Worm (Caenorhabditis elegans): ENCODE measurements around the gene atg-18.

Gene atg-18

ce11 chrV:8662056-8663006 is 31.2 kb upstream of the atg-18 start:
- TF ChIP-seq cog-1 (tag; optimal IDR thresholded peaks at IDR 0.05) (no peak), ztf-29 (GFP tag; IDR thresholded peaks at IDR 0.05) (no peak), ztf-23 (GFP tag; IDR thresholded peaks at IDR 0.05) (no peak), flt-1 (GFP tag; IDR thresholded peaks at IDR 0.05) (no peak), T22C8.4 (GFP tag; IDR thresholded peaks at IDR 0.05) (no peak), ref-1 (GFP tag; conservative IDR thresholded peaks at IDR 0.05) (no peak), tab-1 (GFP tag; IDR thresholded peaks at IDR 0.05) (no peak), med-1 (GFP tag; optimal IDR thresholded peaks at IDR 0.05; ENCODE audit: insufficient read depth) (no peak), klf-2 (GFP tag; conservative IDR thresholded peaks at IDR 0.05) (no peak)

ce11 chrV:8661241-8661954 is 30.3 kb upstream of the atg-18 start:
- TF ChIP-seq ztf-23 (GFP tag; IDR thresholded peaks at IDR 0.05) (no peak), flt-1 (GFP tag; IDR thresholded peaks at IDR 0.05) (no peak), cog-1 (tag; optimal IDR thresholded peaks at IDR 0.05) (no peak), med-1 (GFP tag; optimal IDR thresholded peaks at IDR 0.05; ENCODE audit: insufficient read depth) (no peak), T22C8.4 (GFP tag; IDR thresholded peaks at IDR 0.05) (no peak), ref-1 (GFP tag; conservative IDR thresholded peaks at IDR 0.05) (no peak), tab-1 (GFP tag; IDR thresholded peaks at IDR 0.05) (no peak), ztf-29 (GFP tag; IDR thresholded peaks at IDR 0.05) (no peak), klf-2 (GFP tag; conservative IDR thresholded peaks at IDR 0.05) (no peak)

DNA sequence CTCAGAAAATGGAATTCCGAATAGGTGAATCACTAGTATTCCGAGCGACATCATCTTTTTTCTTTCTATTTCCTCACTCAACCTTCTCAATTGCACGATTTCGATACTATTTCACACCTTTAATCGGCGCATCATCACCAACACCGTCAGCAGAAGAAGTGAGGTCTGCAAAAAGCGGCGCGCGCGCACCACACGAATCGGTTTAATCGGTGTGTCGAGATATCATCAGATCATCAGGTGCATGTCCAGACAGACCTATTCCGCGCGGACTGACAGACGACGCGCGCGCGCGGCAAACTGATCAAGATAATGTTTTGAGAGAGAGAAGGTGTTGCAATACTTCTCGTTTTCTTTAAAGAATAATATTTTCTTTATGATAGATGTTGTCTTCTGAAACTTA is 29.3 kb upstream of the atg-18 start:
- no peak for TF ChIP-seq tab-1 (GFP tag; IDR thresholded peaks at IDR 0.05)
- TF ChIP-seq klf-2 (GFP tag; conservative IDR thresholded peaks at IDR 0.05): no peak
- TF ChIP-seq T22C8.4 (GFP tag; IDR thresholded peaks at IDR 0.05): no peak
- no peak for TF ChIP-seq cog-1 (tag; optimal IDR thresholded peaks at IDR 0.05)
- TF ChIP-seq flt-1 (GFP tag; IDR thresholded peaks at IDR 0.05): no peak
- TF ChIP-seq ref-1 (GFP tag; conservative IDR thresholded peaks at IDR 0.05): no peak
- TF ChIP-seq ztf-23 (GFP tag; IDR thresholded peaks at IDR 0.05): no peak
- TF ChIP-seq ztf-29 (GFP tag; IDR thresholded peaks at IDR 0.05): no peak
- no peak for TF ChIP-seq med-1 (GFP tag; optimal IDR thresholded peaks at IDR 0.05; ENCODE audit: insufficient read depth)

DNA sequence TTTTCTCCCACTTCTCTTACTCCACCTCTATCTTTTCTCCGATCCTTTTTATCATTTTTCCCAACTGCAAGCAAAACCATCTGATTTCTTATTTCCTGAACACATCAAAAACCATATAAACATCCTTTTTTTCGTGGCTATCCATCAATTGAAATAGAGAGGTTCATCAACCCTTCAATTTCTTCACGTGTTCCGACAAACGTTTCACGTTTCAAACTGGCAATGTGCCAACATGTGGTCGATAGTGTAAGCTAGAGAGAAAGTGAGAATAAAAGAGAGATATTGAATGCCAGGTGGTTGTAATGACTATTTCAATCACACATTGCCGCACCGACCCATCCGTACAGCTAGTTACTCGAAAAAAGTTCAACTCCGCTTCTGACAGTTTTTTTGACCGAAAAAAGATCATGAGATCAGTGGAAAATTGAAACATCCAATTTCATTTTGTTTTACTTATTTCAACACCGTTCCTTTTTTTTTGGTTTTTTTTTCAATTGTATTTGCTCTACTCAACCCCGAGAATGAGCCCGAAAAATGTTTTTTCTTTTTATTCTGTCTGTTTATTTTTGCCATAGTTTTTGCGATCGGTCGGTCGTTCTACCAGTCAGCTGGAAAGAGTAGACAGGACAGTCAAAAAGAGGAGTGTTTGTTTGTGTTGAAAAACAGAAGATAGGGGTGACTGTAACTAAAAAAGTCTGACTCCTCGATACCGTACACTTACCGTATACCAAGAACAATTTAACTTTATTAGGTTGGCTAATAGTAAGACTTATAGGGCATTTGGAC is 27.6 kb upstream of the atg-18 start:
- no peak for TF ChIP-seq flt-1 (GFP tag; IDR thresholded peaks at IDR 0.05)
- no peak for TF ChIP-seq med-1 (GFP tag; optimal IDR thresholded peaks at IDR 0.05; ENCODE audit: insufficient read depth)
- no peak for TF ChIP-seq ref-1 (GFP tag; conservative IDR thresholded peaks at IDR 0.05)
- TF ChIP-seq ztf-29 (GFP tag; IDR thresholded peaks at IDR 0.05): no peak
- TF ChIP-seq klf-2 (GFP tag; conservative IDR thresholded peaks at IDR 0.05): no peak
- no peak for TF ChIP-seq ztf-23 (GFP tag; IDR thresholded peaks at IDR 0.05)

- TF ChIP-seq ztf-23 (GFP tag; IDR thresholded peaks at IDR 0.05): no peak
- no peak for TF ChIP-seq flt-1 (GFP tag; IDR thresholded peaks at IDR 0.05)
- no peak for TF ChIP-seq cog-1 (tag; optimal IDR thresholded peaks at IDR 0.05)
- TF ChIP-seq med-1 (GFP tag; optimal IDR thresholded peaks at IDR 0.05; ENCODE audit: insufficient read depth): no peak
- TF ChIP-seq klf-2 (GFP tag; conservative IDR thresholded peaks at IDR 0.05): no peak
- no peak for TF ChIP-seq ref-1 (GFP tag; conservative IDR thresholded peaks at IDR 0.05)
- TF ChIP-seq ztf-29 (GFP tag; IDR thresholded peaks at IDR 0.05): no peak
- no peak for TF ChIP-seq T22C8.4 (GFP tag; IDR thresholded peaks at IDR 0.05)
- TF ChIP-seq tab-1 (GFP tag; IDR thresholded peaks at IDR 0.05): no peak
Observed at ce11 chrV:8657911-8658310, 26.8 kb upstream of the atg-18 start.

DNA sequence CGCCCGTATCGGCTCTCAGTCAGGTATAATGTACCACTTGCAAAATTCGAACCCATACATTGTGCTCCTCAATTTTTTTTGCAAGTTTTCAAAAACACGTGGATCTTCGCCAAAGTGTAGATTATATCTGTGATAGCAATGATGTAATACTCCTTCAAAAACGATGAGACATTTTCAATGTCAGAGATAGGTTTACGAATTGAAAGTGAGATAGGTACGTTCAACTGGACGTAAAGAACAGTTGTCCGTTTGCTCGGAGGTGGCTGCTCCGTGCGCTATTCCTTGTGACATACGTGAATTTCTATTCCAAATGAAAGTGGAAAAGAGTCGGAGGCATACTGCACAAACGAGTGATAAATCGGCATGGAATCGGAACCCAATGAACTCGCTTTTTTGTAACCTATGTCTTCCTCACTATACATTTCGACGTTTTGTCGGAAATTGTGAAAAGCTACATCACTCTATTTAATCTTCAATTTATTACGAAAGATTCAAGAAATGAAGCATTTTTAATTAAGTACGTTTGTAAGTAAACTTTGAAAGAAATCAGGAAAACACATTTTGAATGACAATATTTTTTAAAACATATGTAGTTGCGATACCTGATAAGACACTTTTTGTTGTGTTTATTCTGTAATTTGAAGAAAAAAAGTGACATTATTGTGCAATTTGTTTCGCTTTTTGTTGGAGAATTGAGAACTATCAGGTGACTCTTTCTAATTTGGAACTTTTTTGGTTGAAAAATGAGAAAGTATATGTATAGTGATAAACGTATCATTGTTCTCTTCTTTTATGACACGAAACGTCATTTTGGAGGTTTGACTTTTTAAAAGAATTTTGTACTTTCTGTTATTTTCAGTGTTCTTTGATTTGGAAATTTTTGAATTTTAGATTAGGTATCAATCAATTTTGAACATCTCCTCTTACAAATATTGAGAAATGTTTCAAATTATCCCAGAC is 23.6 kb upstream of the atg-18 start:
- TF ChIP-seq ztf-29 (GFP tag; IDR thresholded peaks at IDR 0.05) (no peak), ref-1 (GFP tag; conservative IDR thresholded peaks at IDR 0.05) (no peak), flt-1 (GFP tag; IDR thresholded peaks at IDR 0.05) (no peak), med-1 (GFP tag; optimal IDR thresholded peaks at IDR 0.05; ENCODE audit: insufficient read depth) (no peak), cog-1 (tag; optimal IDR thresholded peaks at IDR 0.05) (no peak), tab-1 (GFP tag; IDR thresholded peaks at IDR 0.05) (no peak), T22C8.4 (GFP tag; IDR thresholded peaks at IDR 0.05) (no peak), ztf-23 (GFP tag; IDR thresholded peaks at IDR 0.05) (no peak), klf-2 (GFP tag; conservative IDR thresholded peaks at IDR 0.05) (no peak)

- no peak for TF ChIP-seq T22C8.4 (GFP tag; IDR thresholded peaks at IDR 0.05)
- no peak for TF ChIP-seq flt-1 (GFP tag; IDR thresholded peaks at IDR 0.05)
- no peak for TF ChIP-seq cog-1 (tag; optimal IDR thresholded peaks at IDR 0.05)
- no peak for TF ChIP-seq ref-1 (GFP tag; conservative IDR thresholded peaks at IDR 0.05)
- TF ChIP-seq med-1 (GFP tag; optimal IDR thresholded peaks at IDR 0.05; ENCODE audit: insufficient read depth): no peak
- no peak for TF ChIP-seq ztf-29 (GFP tag; IDR thresholded peaks at IDR 0.05)
- no peak for TF ChIP-seq klf-2 (GFP tag; conservative IDR thresholded peaks at IDR 0.05)
- no peak for TF ChIP-seq tab-1 (GFP tag; IDR thresholded peaks at IDR 0.05)
- TF ChIP-seq ztf-23 (GFP tag; IDR thresholded peaks at IDR 0.05): no peak
Observed at ce11 chrV:8653080-8653821, 22.1 kb upstream of the atg-18 start.

All from whole organism, midembryonic.